Worm (Caenorhabditis elegans) whole organism, L4/young adult: ENCODE measurements around the gene mdh-1.
A peak's percentile ranks its signal among the peaks of the same experiment; 100 is the strongest.

Source experiments
- W03F9.2 ChIP-seq: fragments of 150-350 bp; optimal IDR thresholded peaks from 2 replicates; lab custom pipeline; 2014; ENCODE audit warnings: missing biosample characterization, missing genetic modification characterization
- dao-5 ChIP-seq: sonication (generic microtip); optimal IDR thresholded peaks from 2 replicates; lab custom pipeline; 2016; ENCODE audit warnings: missing genotype, missing genetic modification characterization, moderate library complexity, missing compliant biosample characterization
- him-1 ChIP-seq: sonication (generic microtip); optimal IDR thresholded peaks from 2 replicates; lab custom pipeline; 2016; ENCODE audit warnings: missing genotype, missing genetic modification reagents, missing genetic modification characterization, missing compliant biosample characterization

mdh-1 gene

ce11 chrV:6516491-6517304 lies at the start of gene mdh-1:
TSS of gene mdh-1 (minus strand) at chrV:6516526.
- TF ChIP-seq dao-5 (tag; lab: Kevin White, UChicago) (no peak), W03F9.2 (tag; lab: Kevin White, UChicago) (no peak), him-1 (tag; lab: Kevin White, UChicago) (no peak)

ce11 chrV:6565851-6566386 lies 49.6 kb upstream of the mdh-1 start, which contains the start of gene K04A8.1:
TSS of gene K04A8.1 (plus strand) at chrV:6566336.
- no peak for TF ChIP-seq dao-5 (tag; lab: Kevin White, UChicago)
- TF ChIP-seq him-1 (tag; lab: Kevin White, UChicago) = no peak
- TF ChIP-seq W03F9.2 (tag; lab: Kevin White, UChicago) = no peak

- TF ChIP-seq dao-5 (tag; lab: Kevin White, UChicago) = no peak
- TF ChIP-seq him-1 (tag; lab: Kevin White, UChicago) = no peak
- TF ChIP-seq W03F9.2 (tag; lab: Kevin White, UChicago) = no peak
These were observed 45.3 kb upstream of the mdh-1 start, which contains the start of gene spp-19 for ce11 chrV:6561592-6561991. TSS of gene spp-19 (minus strand) at chrV:6561692.

- no peak for TF ChIP-seq him-1 (tag; lab: Kevin White, UChicago)
- TF ChIP-seq W03F9.2 (tag; lab: Kevin White, UChicago) = no peak
- TF ChIP-seq dao-5 (tag; lab: Kevin White, UChicago) = peak; percentile 21
These were observed 43.3 kb upstream of the mdh-1 start for ce11 chrV:6559585-6559984.

- TF ChIP-seq W03F9.2 (tag; lab: Kevin White, UChicago) = no peak
These were observed 42.8 kb upstream of the mdh-1 start, which contains the start of gene spp-26 for ce11 chrV:6559105-6559504. TSS of gene spp-26 (minus strand) at chrV:6559205.

ce11 chrV:6558103-6558502 lies 41.8 kb upstream of the mdh-1 start, which contains the start of gene spp-20:
TSS of gene spp-20 (minus strand) at chrV:6558203.
- TF ChIP-seq dao-5 (tag; lab: Kevin White, UChicago) (no peak), W03F9.2 (tag; lab: Kevin White, UChicago) (no peak), him-1 (tag; lab: Kevin White, UChicago) (no peak)

- TF ChIP-seq him-1 (tag; lab: Kevin White, UChicago) (no peak), W03F9.2 (tag; lab: Kevin White, UChicago) (no peak), dao-5 (tag; lab: Kevin White, UChicago) (no peak)
These were observed 40.7 kb upstream of the mdh-1 start, which contains the start of gene spp-27 for ce11 chrV:6557035-6557434. TSS of gene spp-27 (minus strand) at chrV:6557135.

- TF ChIP-seq dao-5 (tag; lab: Kevin White, UChicago) (no peak), him-1 (tag; lab: Kevin White, UChicago) (no peak), W03F9.2 (tag; lab: Kevin White, UChicago) (no peak)
These were observed 38.0 kb upstream of the mdh-1 start, which contains the start of gene K04A8.19 for ce11 chrV:6554308-6554707. TSS of gene K04A8.19 (minus strand) at chrV:6554408.

ce11 chrV:6551707-6552390 lies 35.5 kb upstream of the mdh-1 start, which contains the start of gene twk-10:
TSS of gene twk-10 (plus strand) at chrV:6552340.
- no peak for TF ChIP-seq W03F9.2 (tag; lab: Kevin White, UChicago)
- TF ChIP-seq him-1 (tag; lab: Kevin White, UChicago) = no peak
- peak; percentile 26 for TF ChIP-seq dao-5 (tag; lab: Kevin White, UChicago)

- TF ChIP-seq him-1 (tag; lab: Kevin White, UChicago) = no peak
- TF ChIP-seq W03F9.2 (tag; lab: Kevin White, UChicago) = no peak
- TF ChIP-seq dao-5 (tag; lab: Kevin White, UChicago) = no peak
These were observed 33.5 kb upstream of the mdh-1 start, which contains the start of gene lipl-4 for ce11 chrV:6549871-6550270. TSS of gene lipl-4 (plus strand) at chrV:6550171.

ce11 chrV:6549148-6549547 lies 32.8 kb upstream of the mdh-1 start, which contains the start of gene K04A8.20:
TSS of gene K04A8.20 (plus strand) at chrV:6549448.
- TF ChIP-seq W03F9.2 (tag; lab: Kevin White, UChicago) (no peak), dao-5 (tag; lab: Kevin White, UChicago) (no peak), him-1 (tag; lab: Kevin White, UChicago) (no peak)

ce11 chrV:6548309-6548708 lies 32.0 kb upstream of the mdh-1 start:
- TF ChIP-seq him-1 (tag; lab: Kevin White, UChicago) (no peak), dao-5 (tag; lab: Kevin White, UChicago) (no peak), W03F9.2 (tag; lab: Kevin White, UChicago) (no peak)
